Worm (Caenorhabditis elegans): ENCODE results near the gene K09E2.3.

DNA sequence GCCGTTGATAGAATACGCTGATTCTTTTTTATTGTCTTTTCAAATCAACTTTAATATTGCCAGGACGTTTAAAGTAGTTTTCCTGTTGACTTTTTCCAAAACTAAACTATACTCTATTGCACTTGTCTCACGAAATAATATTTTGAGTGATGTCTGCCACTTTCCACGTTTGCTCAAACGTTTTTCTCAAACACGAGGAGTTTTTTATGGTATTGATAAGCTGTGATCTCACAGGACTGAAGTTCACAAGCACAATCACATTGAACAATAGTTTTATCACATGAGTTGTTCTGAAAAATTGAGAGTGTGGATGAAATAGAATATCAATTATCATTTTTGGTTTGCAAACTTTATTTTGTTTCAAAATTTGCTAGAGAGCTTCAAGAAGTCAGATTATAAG lies 47.0 kb downstream of the K09E2.3 start:
- TF ChIP-seq blmp-1 (tag; optimal IDR thresholded peaks at IDR 0.05) (no peak), tbx-8 (GFP tag; optimal IDR thresholded peaks at IDR 0.05) (no peak), elt-3 (tag; optimal IDR thresholded peaks at IDR 0.05) (no peak), nhr-237 (tag; optimal IDR thresholded peaks at IDR 0.05) (no peak), unc-62 (GFP tag; optimal IDR thresholded peaks at IDR 0.05) (no peak), lsy-2 (tag; optimal IDR thresholded peaks at IDR 0.05) (no peak), nhr-76 (tag; optimal IDR thresholded peaks at IDR 0.05) (no peak)

Measured in whole organism, mixed stage, embryonic.